Fruit fly (Drosophila melanogaster) whole organism, embryonic: ENCODE data around the gene VhaM9.7-b.
A peak's percentile ranks its signal among the peaks of the same experiment; 100 is the strongest.

ENCODE experiments used
- ATbp ChIP-seq: fragments of 200-800 bp; sonication (Bioruptor generic); optimal IDR thresholded peaks from 2 replicates; lab custom pipeline; 2017; ENCODE audit warnings: missing biosample characterization, mild to moderate bottlenecking, missing genetic modification characterization, missing genetic modification reagents
- Asciz ChIP-seq: fragments of 200-800 bp; sonication (Bioruptor generic); optimal IDR thresholded peaks from 2 replicates; lab custom pipeline; 2017; ENCODE audit warnings: missing biosample characterization, mild to moderate bottlenecking, missing genetic modification characterization, missing genetic modification reagents
- Atf3 ChIP-seq: fragments of 200-800 bp; sonication (Bioruptor generic); optimal IDR thresholded peaks from 3 replicates; lab custom pipeline; 2016; ENCODE audit warnings: missing biosample characterization, missing genetic modification characterization
- BtbVII ChIP-seq: fragments of 200-800 bp; sonication (Bioruptor generic); optimal IDR thresholded peaks from 3 replicates; lab custom pipeline; 2017; ENCODE audit warnings: missing biosample characterization, mild to moderate bottlenecking, missing genetic modification characterization
- Bteb2 ChIP-seq: fragments of 200-800 bp; sonication (Bioruptor generic); optimal IDR thresholded peaks from 2 replicates; lab custom pipeline; 2016; ENCODE audit warnings: missing biosample characterization, missing genetic modification characterization
- CG10267 ChIP-seq: fragments of 200-800 bp; sonication (Bioruptor generic); optimal IDR thresholded peaks from 2 replicates; lab custom pipeline; 2018; ENCODE audit warnings: missing biosample characterization, mild to moderate bottlenecking, missing genetic modification characterization, moderate library complexity
- CG10321 ChIP-seq: fragments of 200-800 bp; sonication (Bioruptor generic); IDR thresholded peaks from 2 replicates; pipeline ENCODE4 v1.3.6; 2022; ENCODE audit warnings: missing biosample characterization, missing genetic modification characterization
- CG10654 ChIP-seq: fragments of 200-800 bp; sonication (Bioruptor generic); optimal IDR thresholded peaks from 2 replicates; lab custom pipeline; 2016; ENCODE audit warnings: missing biosample characterization, missing genetic modification characterization
- CG11560 ChIP-seq: fragments of 200-800 bp; sonication (Bioruptor generic); IDR thresholded peaks from 3 replicates; pipeline ENCODE4 v1.3.6; 2022; ENCODE audit warnings: missing biosample characterization, missing genetic modification characterization
- CG13424 ChIP-seq: fragments of 200-800 bp; sonication (Bioruptor generic); optimal IDR thresholded peaks from 2 replicates; lab custom pipeline; 2019; ENCODE audit warnings: missing biosample characterization, mild to moderate bottlenecking, missing genetic modification characterization, moderate library complexity
- CG14014 ChIP-seq: fragments of 200-800 bp; sonication (Bioruptor generic); IDR thresholded peaks from 2 replicates; pipeline ENCODE4 v1.3.6; 2022; ENCODE audit warnings: missing biosample characterization, missing genetic modification characterization
- CG14667 ChIP-seq: fragments of 200-800 bp; sonication (Bioruptor generic); IDR thresholded peaks from 2 replicates; pipeline ENCODE4 v1.3.6; 2022; ENCODE audit warnings: missing biosample characterization, missing genetic modification characterization
- CG15011 ChIP-seq: fragments of 200-800 bp; sonication (Bioruptor generic); optimal IDR thresholded peaks from 3 replicates; lab custom pipeline; 2018; ENCODE audit warnings: missing biosample characterization, mild to moderate bottlenecking, missing genetic modification characterization
- CG16815 ChIP-seq: fragments of 200-800 bp; sonication (Bioruptor generic); optimal IDR thresholded peaks from 3 replicates; lab custom pipeline; 2017; ENCODE audit warnings: missing biosample characterization, mild to moderate bottlenecking, missing genetic modification characterization
- CG16863 ChIP-seq: fragments of 200-800 bp; sonication (Bioruptor generic); optimal IDR thresholded peaks from 3 replicates; lab custom pipeline; 2016; ENCODE audit warnings: missing biosample characterization, missing genetic modification characterization
- CG18011 ChIP-seq: fragments of 200-800 bp; sonication (Bioruptor generic); optimal IDR thresholded peaks from 2 replicates; lab custom pipeline; 2017; ENCODE audit warnings: missing biosample characterization, missing genetic modification characterization, mild to moderate bottlenecking, moderate library complexity, missing genotype
- CG2116 ChIP-seq: fragments of 200-800 bp; sonication (Bioruptor generic); optimal IDR thresholded peaks from 3 replicates; lab custom pipeline; 2018; ENCODE audit warnings: missing biosample characterization, mild to moderate bottlenecking, missing genetic modification characterization
- CG2120 ChIP-seq: fragments of 200-800 bp; sonication (Bioruptor generic); optimal IDR thresholded peaks from 3 replicates; lab custom pipeline; 2016; ENCODE audit warnings: missing biosample characterization, missing genetic modification characterization
- CG3847 ChIP-seq: fragments of 200-800 bp; sonication (Bioruptor generic); IDR thresholded peaks from 2 replicates; pipeline ENCODE4 v1.3.6; 2022; ENCODE audit warnings: missing biosample characterization, missing genetic modification characterization
- CG7556 ChIP-seq: fragments of 200-800 bp; sonication (Bioruptor generic); optimal IDR thresholded peaks from 2 replicates; lab custom pipeline; 2017; ENCODE audit warnings: missing biosample characterization, mild to moderate bottlenecking, missing genetic modification characterization
- CG7987 ChIP-seq: fragments of 200-800 bp; sonication (Bioruptor generic); optimal IDR thresholded peaks from 2 replicates; lab custom pipeline; 2018; ENCODE audit warnings: missing biosample characterization, mild to moderate bottlenecking, missing genetic modification characterization, moderate library complexity
- CG8924 ChIP-seq: fragments of 200-800 bp; optimal IDR thresholded peaks from 3 replicates; lab custom pipeline; 2019; ENCODE audit warnings: missing biosample characterization, mild to moderate bottlenecking, missing genetic modification characterization, moderate library complexity
- E2f1 ChIP-seq: fragments of 200-800 bp; sonication (Bioruptor generic); IDR thresholded peaks from 2 replicates; pipeline ENCODE4 v1.3.6; 2022; ENCODE audit warnings: missing biosample characterization, missing genetic modification characterization
- Hr3 ChIP-seq: fragments of 200-800 bp; sonication (Bioruptor generic); optimal IDR thresholded peaks from 3 replicates; lab custom pipeline; 2016; ENCODE audit warnings: missing biosample characterization, missing genetic modification characterization
- Jarid2 ChIP-seq: fragments of 200-800 bp; sonication (Bioruptor generic); optimal IDR thresholded peaks from 3 replicates; lab custom pipeline; 2017; ENCODE audit warnings: mild to moderate bottlenecking, missing biosample characterization, missing genetic modification reagents, missing genetic modification characterization
- MESR4 ChIP-seq: fragments of 200-800 bp; sonication (Bioruptor generic); optimal IDR thresholded peaks from 2 replicates; lab custom pipeline; 2018; ENCODE audit warnings: missing biosample characterization, mild to moderate bottlenecking, missing genetic modification characterization, moderate library complexity
- NC2β ChIP-seq: fragments of 200-800 bp; sonication (Bioruptor generic); optimal IDR thresholded peaks from 2 replicates; lab custom pipeline; 2016; ENCODE audit warnings: missing biosample characterization, missing genetic modification characterization
- PHDP ChIP-seq: fragments of 200-800 bp; sonication (Bioruptor generic); optimal IDR thresholded peaks from 3 replicates; lab custom pipeline; 2018; ENCODE audit warnings: missing biosample characterization, mild to moderate bottlenecking, missing genetic modification characterization, moderate library complexity
- Rfx ChIP-seq: fragments of 200-800 bp; sonication (Bioruptor generic); IDR thresholded peaks from 2 replicates; pipeline ENCODE4 v1.3.6; 2022; ENCODE audit warnings: missing biosample characterization, missing genetic modification characterization
- Scr ChIP-seq: fragments of 200-800 bp; sonication (Bioruptor generic); IDR thresholded peaks from 2 replicates; pipeline ENCODE4 v1.3.6; 2022; ENCODE audit warnings: missing biosample characterization, missing genetic modification characterization; ENCODE audit not compliant: partially characterized antibody
- TFAM ChIP-seq: fragments of 200-800 bp; sonication (Bioruptor generic); optimal IDR thresholded peaks from 2 replicates; lab custom pipeline; 2017; ENCODE audit warnings: missing biosample characterization, missing genetic modification characterization, inconsistent platforms
- Taf1 ChIP-seq: fragments of 200-800 bp; sonication (Bioruptor generic); IDR thresholded peaks from 2 replicates; pipeline ENCODE4 v1.3.6; 2022; ENCODE audit warnings: missing biosample characterization, missing genetic modification characterization
- ab ChIP-seq: fragments of 200-800 bp; sonication (Bioruptor generic); optimal IDR thresholded peaks from 2 replicates; lab custom pipeline; 2016; ENCODE audit warnings: missing biosample characterization, missing genetic modification characterization
- amos ChIP-seq: fragments of 200-800 bp; sonication (Bioruptor generic); IDR thresholded peaks from 2 replicates; pipeline ENCODE4 v1.3.6; 2022; ENCODE audit warnings: missing biosample characterization, missing genetic modification characterization; ENCODE audit not compliant: partially characterized antibody
- bsh ChIP-seq, 2 experiments: fragments of 200-800 bp; sonication (Bioruptor generic); optimal IDR thresholded peaks; 2 replicates each; lab custom pipeline; 2017 to 2018; ENCODE audit warnings: mild to moderate bottlenecking in 2 of 2, missing biosample characterization in 2 of 2, missing genetic modification characterization in 2 of 2, moderate library complexity in 1 of 2
- cato ChIP-seq: fragments of 200-800 bp; sonication (Bioruptor generic); optimal IDR thresholded peaks from 2 replicates; lab custom pipeline; 2016; ENCODE audit warnings: missing biosample characterization, missing genetic modification characterization, borderline replicate concordance
- ci ChIP-seq: fragments of 200-800 bp; sonication (Bioruptor generic); IDR thresholded peaks from 3 replicates; pipeline ENCODE4 v1.3.6; 2022; ENCODE audit warnings: missing biosample characterization, missing genetic modification characterization
- dpn ChIP-seq, 2 experiments: fragments of 200-800 bp; sonication (Bioruptor generic); optimal IDR thresholded peaks; 3 replicates each; lab custom pipeline; 2016; ENCODE audit warnings: missing biosample characterization in 2 of 2, missing genetic modification characterization in 2 of 2
- emc ChIP-seq: fragments of 200-800 bp; sonication (Bioruptor generic); optimal IDR thresholded peaks from 2 replicates; lab custom pipeline; 2016; ENCODE audit warnings: missing biosample characterization, missing genetic modification characterization
- ems ChIP-seq: fragments of 200-800 bp; sonication (Bioruptor generic); optimal IDR thresholded peaks from 3 replicates; lab custom pipeline; 2016; ENCODE audit warnings: missing biosample characterization, missing genetic modification characterization
- en ChIP-seq: fragments of 200-800 bp; sonication (Bioruptor generic); optimal IDR thresholded peaks from 2 replicates; lab custom pipeline; 2016; ENCODE audit warnings: missing biosample characterization, missing genetic modification characterization
- exex ChIP-seq: fragments of 200-800 bp; sonication (Bioruptor generic); optimal IDR thresholded peaks from 4 replicates; lab custom pipeline; 2018; ENCODE audit warnings: missing biosample characterization, mild to moderate bottlenecking, missing genetic modification characterization, moderate library complexity
- fd64A ChIP-seq: fragments of 200-800 bp; sonication (Bioruptor generic); optimal IDR thresholded peaks from 3 replicates; lab custom pipeline; 2018; ENCODE audit warnings: missing biosample characterization, mild to moderate bottlenecking, missing genetic modification characterization
- gce ChIP-seq: fragments of 200-800 bp; sonication (Bioruptor generic); IDR thresholded peaks from 3 replicates; pipeline ENCODE4 v1.3.6; 2022; ENCODE audit warnings: missing biosample characterization, missing genetic modification characterization
- gsb ChIP-seq: fragments of 200-800 bp; sonication (Bioruptor generic); IDR thresholded peaks from 2 replicates; pipeline ENCODE4 v1.3.6; 2022; ENCODE audit warnings: missing biosample characterization, missing genetic modification characterization
- jigr1 ChIP-seq: fragments of 200-800 bp; sonication (Bioruptor generic); IDR thresholded peaks from 3 replicates; pipeline ENCODE4 v1.3.6; 2022; ENCODE audit warnings: missing biosample characterization, missing genetic modification characterization
- lab ChIP-seq: fragments of 200-800 bp; sonication (Bioruptor generic); optimal IDR thresholded peaks from 3 replicates; lab custom pipeline; 2017; ENCODE audit warnings: missing biosample characterization, missing genetic modification characterization, mild to moderate bottlenecking, moderate library complexity, missing genetic modification reagents
- nerfin-1 ChIP-seq: fragments of 200-800 bp; sonication (Bioruptor generic); optimal IDR thresholded peaks from 3 replicates; lab custom pipeline; 2019; ENCODE audit warnings: missing biosample characterization, mild to moderate bottlenecking, missing genetic modification characterization, moderate library complexity
- nom ChIP-seq: fragments of 200-800 bp; sonication (Bioruptor generic); optimal IDR thresholded peaks from 2 replicates; lab custom pipeline; 2017; ENCODE audit warnings: missing biosample characterization, missing genetic modification characterization, mild to moderate bottlenecking, moderate library complexity, missing genetic modification reagents
- pb ChIP-seq: fragments of 200-800 bp; sonication (Bioruptor generic); optimal IDR thresholded peaks from 3 replicates; lab custom pipeline; 2016; ENCODE audit warnings: missing biosample characterization, missing genetic modification characterization
- pho ChIP-seq: fragments of 200-800 bp; sonication (Bioruptor generic); optimal IDR thresholded peaks from 2 replicates; lab custom pipeline; 2016; ENCODE audit warnings: missing biosample characterization, missing genetic modification characterization
- slbo ChIP-seq: fragments of 200-800 bp; sonication (Bioruptor generic); IDR thresholded peaks from 2 replicates; pipeline ENCODE4 v1.3.6; 2022; ENCODE audit warnings: missing biosample characterization, missing genetic modification characterization

Gene VhaM9.7-b

dm6 chr3L:21501928-21502327 is 37.7 kb upstream of the VhaM9.7-b start (continued):
- TF ChIP-seq MESR4 (GFP tag; lab: Kevin White, UChicago) (no peak), slbo (GFP tag; lab: Robert Waterston, UW) (peak; percentile 48), CG18011 (no peak), fd64A (GFP tag; lab: Kevin White, UChicago) (no peak), en (GFP tag; lab: Kevin White, UChicago) (no peak), TFAM (GFP tag; lab: Kevin White, UChicago) (no peak), dpn (GFP tag; optimal IDR thresholded peaks at IDR 0.05; lab: Kevin White, UChicago) (no peak), pho (GFP tag; lab: Kevin White, UChicago) (no peak), bsh (GFP tag; optimal IDR thresholded peaks at IDR 0.05; lab: Kevin White, UChicago) (no peak), CG14667 (GFP tag; lab: Robert Waterston, UW) (no peak), cato (GFP tag; lab: Kevin White, UChicago) (no peak), Atf3 (GFP tag; lab: Kevin White, UChicago) (no peak), CG16863 (GFP tag; lab: Kevin White, UChicago) (no peak), CG8924 (tag; lab: Kevin White, UChicago) (no peak), amos (GFP tag; lab: Robert Waterston, UW) (no peak), lab (GFP tag; lab: Kevin White, UChicago) (peak; percentile 53), CG14014 (GFP tag; lab: Robert Waterston, UW) (no peak), exex (tag; lab: Kevin White, UChicago) (peak; percentile 51), CG3847 (GFP tag; lab: Robert Waterston, UW) (no peak; the same call in 1 of the 2 replicates), Bteb2 (no peak), ab (GFP tag; lab: Kevin White, UChicago) (no peak), NC2β (GFP tag; lab: Kevin White, UChicago) (no peak), pb (GFP tag; lab: Kevin White, UChicago) (no peak), ATbp (GFP tag; lab: Kevin White, UChicago) (no peak), nerfin-1 (tag; lab: Kevin White, UChicago) (no peak), Scr (GFP tag; lab: Robert Waterston, UW) (no peak), E2f1 (GFP tag; lab: Robert Waterston, UW) (peak; percentile 39; the same call in 1 of the 2 replicates), ems (no peak), CG2120 (GFP tag; lab: Kevin White, UChicago) (peak; percentile 5), CG10321 (GFP tag; lab: Robert Waterston, UW) (no peak), Jarid2 (GFP tag; lab: Kevin White, UChicago) (no peak), gce (GFP tag; lab: Robert Waterston, UW) (no peak), emc (GFP tag; lab: Kevin White, UChicago) (no peak), PHDP (tag; lab: Kevin White, UChicago) (no peak), CG13424 (tag; lab: Kevin White, UChicago) (no peak), CG16815 (GFP tag; lab: Kevin White, UChicago) (no peak), CG2116 (no peak), CG10267 (no peak), BtbVII (GFP tag; lab: Kevin White, UChicago) (peak; percentile 5), Asciz (GFP tag; lab: Kevin White, UChicago) (peak; percentile 5), jigr1 (no peak), gsb (no peak), nom (no peak), CG15011 (GFP tag; lab: Kevin White, UChicago) (no peak), CG11560 (no peak), CG7556 (GFP tag; lab: Kevin White, UChicago) (no peak), Hr3 (GFP tag; lab: Kevin White, UChicago) (no peak), CG7987 (GFP tag; lab: Kevin White, UChicago) (no peak), CG10654 (GFP tag; lab: Kevin White, UChicago) (no peak), Rfx (GFP tag; lab: Robert Waterston, UW) (no peak), Taf1 (no peak), ci (GFP tag; lab: Robert Waterston, UW) (0 out of 3 replicates have a peak, but pooled peaks have one; percentile 40)
